Fruit fly (Drosophila melanogaster) whole organism: ENCODE results near the gene Alg7.

Source experiments
- EcR ChIP-seq, 2 experiments: fragments of >200 bp; optimal IDR thresholded peaks; 2 replicates each; lab custom pipeline; 2017; ENCODE audit warnings: missing biosample characterization in 2 of 2, missing genetic modification characterization in 2 of 2, missing genetic modification reagents in 2 of 2
- psq ChIP-seq: fragments of >200 bp; optimal IDR thresholded peaks from 2 replicates; lab custom pipeline; 2017

dm6 chr2L:13206077-13206668, 27.1 kb downstream of the Alg7 start:
- peak in 1 of 2 experiments; percentile 82 for TF ChIP-seq EcR (GFP tag; optimal IDR thresholded peaks at IDR 0.05; lab: Kevin White, UChicago)
- TF ChIP-seq psq (lab: Kevin White, UChicago) = no peak
